Fruit fly (Drosophila melanogaster) whole organism, pupa: Measurements from ENCODE around the gene Trl.

Experiments used
- CG14655 ChIP-seq: fragments of 200-800 bp; sonication (Bioruptor generic); optimal IDR thresholded peaks from 3 replicates; lab custom pipeline; 2017; ENCODE audit warnings: mild to moderate bottlenecking, missing biosample characterization, missing genetic modification reagents, missing genetic modification characterization
- CG17806 ChIP-seq: fragments of 200-800 bp; sonication (Bioruptor generic); optimal IDR thresholded peaks from 2 replicates; lab custom pipeline; 2018; ENCODE audit warnings: missing biosample characterization, mild to moderate bottlenecking, missing genetic modification characterization, moderate library complexity

dm6 chr3L:14782626-14783362 lies 21.9 kb upstream of the Trl start:
- no peak for TF ChIP-seq CG17806 (tag; lab: Kevin White, UChicago)
- no peak for TF ChIP-seq CG14655 (GFP tag; lab: Kevin White, UChicago)
